Worm (Caenorhabditis elegans) whole organism, L1 larva: ENCODE measurements around the gene nspc-19.

ENCODE experiments used
- ceh-82 ChIP-seq, 3 experiments: fragments of 150-350 bp in 1 of 3; sonication (generic microtip) in 2 of 3; optimal IDR thresholded peaks; 2 replicates each; lab custom pipeline; 2014 to 2017; ENCODE audit warnings: missing biosample characterization in 3 of 3, missing genetic modification characterization in 3 of 3
- nhr-12 ChIP-seq: sonication (generic microtip); optimal IDR thresholded peaks from 2 replicates; lab custom pipeline; 2017; ENCODE audit warnings: missing biosample characterization, missing genetic modification characterization
- nhr-19 ChIP-seq: fragments of 200-800 bp; sonication (Bioruptor generic); conservative IDR thresholded peaks from 2 replicates; pipeline ENCODE4 v1.3.6; 2022; ENCODE audit warnings: missing genetic modification characterization, missing compliant biosample characterization
- nhr-237 ChIP-seq: fragments of 150-350 bp; optimal IDR thresholded peaks from 2 replicates; lab custom pipeline; 2014; ENCODE audit warnings: missing biosample characterization, missing genetic modification characterization
- nhr-76 ChIP-seq: sonication (generic microtip); optimal IDR thresholded peaks from 2 replicates; lab custom pipeline; 2017; ENCODE audit warnings: missing biosample characterization, missing genetic modification characterization
- skn-1 ChIP-seq: fragments of 150-350 bp; optimal IDR thresholded peaks from 2 replicates; lab custom pipeline; 2014; ENCODE audit warnings: missing biosample characterization, missing genetic modification characterization
- sptf-1 ChIP-seq: fragments of 150-350 bp; optimal IDR thresholded peaks from 2 replicates; lab custom pipeline; 2014; ENCODE audit warnings: missing biosample characterization, missing genetic modification characterization
- unc-130 ChIP-seq: fragments of 150-350 bp; optimal IDR thresholded peaks from 2 replicates; lab custom pipeline; 2017; ENCODE audit warnings: missing biosample characterization, missing genetic modification characterization, inconsistent platforms
- unc-98 ChIP-seq: fragments of 200-800 bp; sonication (Bioruptor generic); IDR thresholded peaks from 2 replicates; pipeline ENCODE4 v1.3.6; 2022; ENCODE audit warnings: missing genetic modification characterization, missing compliant biosample characterization

ce11 chrX:14568258-14568763, 39.8 kb downstream of the nspc-19 start:
- TF ChIP-seq unc-98 (no peak), nhr-19 (GFP tag; lab: Robert Waterston, UW) (no peak), ceh-82 (tag; optimal IDR thresholded peaks at IDR 0.05; lab: Kevin White, UChicago) (no peak), skn-1 (tag; lab: Kevin White, UChicago) (no peak), unc-130 (tag; lab: Kevin White, UChicago) (no peak), nhr-12 (tag; lab: Kevin White, UChicago) (no peak), nhr-237 (tag; lab: Kevin White, UChicago) (no peak), nhr-76 (tag; lab: Kevin White, UChicago) (no peak), sptf-1 (tag; lab: Kevin White, UChicago) (no peak)
